Worm (Caenorhabditis elegans): ENCODE results near the gene lgc-21.

The lgc-21 gene

ce11 chrX:14084230-14084629 is 16.4 kb upstream of the lgc-21 start, which contains the start of gene C33G3.6:
Gene C33G3.6 (minus strand): TSS chrX:14084330.
- TF ChIP-seq fos-1 (tag; optimal IDR thresholded peaks at IDR 0.05) (no peak), unc-86 (tag; optimal IDR thresholded peaks at IDR 0.05) (no peak), pag-3 (tag; optimal IDR thresholded peaks at IDR 0.05; ENCODE audit: borderline replicate concordance, insufficient read depth) (no peak), ama-1 (optimal IDR thresholded peaks at IDR 0.05) (no peak), nhr-19 (GFP tag; conservative IDR thresholded peaks at IDR 0.05) (no peak), ztf-11 (tag; optimal IDR thresholded peaks at IDR 0.05) (no peak), nhr-28 (tag; optimal IDR thresholded peaks at IDR 0.05) (no peak), sptf-1 (tag; optimal IDR thresholded peaks at IDR 0.05) (no peak), nhr-237 (tag; optimal IDR thresholded peaks at IDR 0.05) (no peak)

ce11 chrX:14078574-14078973 is 10.8 kb upstream of the lgc-21 start, which contains the start of gene C33G3.5:
Gene C33G3.5 (minus strand): TSS chrX:14078674.
- TF ChIP-seq ets-5 (GFP tag; IDR thresholded peaks at IDR 0.05) (no peak), lin-39 (tag; optimal IDR thresholded peaks at IDR 0.05) (no peak), ceh-88 (GFP tag; IDR thresholded peaks at IDR 0.05) (no peak), nhr-20 (tag; optimal IDR thresholded peaks at IDR 0.05) (no peak), dsc-1 (tag; optimal IDR thresholded peaks at IDR 0.05) (no peak)

- TF ChIP-seq grh-1 (GFP tag; IDR thresholded peaks at IDR 0.05), result no peak
- TF ChIP-seq lin-35 (GFP tag; optimal IDR thresholded peaks at IDR 0.05), result peak in 1 of 2 experiments; percentile 6
- TF ChIP-seq pqm-1 (tag; optimal IDR thresholded peaks at IDR 0.05), result no peak
- peak; percentile 78 for TF ChIP-seq elt-2 (tag; optimal IDR thresholded peaks at IDR 0.05)
- no peak for TF ChIP-seq efl-3 (GFP tag; optimal IDR thresholded peaks at IDR 0.05)
- no peak for TF ChIP-seq egl-13 (tag; optimal IDR thresholded peaks at IDR 0.05)
- TF ChIP-seq ceh-88 (GFP tag; IDR thresholded peaks at IDR 0.05), result no peak
- TF ChIP-seq swsn-7 (tag; optimal IDR thresholded peaks at IDR 0.05), result no peak
- TF ChIP-seq unc-98 (GFP tag; IDR thresholded peaks at IDR 0.05), result no peak
- no peak for TF ChIP-seq sup-37 (GFP tag; optimal IDR thresholded peaks at IDR 0.05)
- no peak for TF ChIP-seq tbx-2 (tag; optimal IDR thresholded peaks at IDR 0.05)
These were observed 3.2 kb upstream of the lgc-21 start, which contains the start of gene C33G3.4 for ce11 chrX:14070950-14071349. Gene C33G3.4 (plus strand): TSS chrX:14071162.

ce11 chrX:14069528-14069927 is 1.7 kb upstream of the lgc-21 start:
- no peak for TF ChIP-seq jun-1 (tag; optimal IDR thresholded peaks at IDR 0.05)
- peak; percentile 98 for TF ChIP-seq blmp-1 (tag; optimal IDR thresholded peaks at IDR 0.05)

- peak; percentile 80 for TF ChIP-seq nhr-77 (tag; optimal IDR thresholded peaks at IDR 0.05)
- TF ChIP-seq ztf-11 (tag; optimal IDR thresholded peaks at IDR 0.05), result peak in 1 of 2 experiments; percentile 29
- TF ChIP-seq skn-1 (tag; optimal IDR thresholded peaks at IDR 0.05), result peak; percentile 62
- peak; percentile 50 for TF ChIP-seq isw-1 (GFP tag; IDR thresholded peaks at IDR 0.05)
- TF ChIP-seq aha-1 (tag; optimal IDR thresholded peaks at IDR 0.05), result peak; percentile 9
- TF ChIP-seq pqm-1 (tag; optimal IDR thresholded peaks at IDR 0.05), result no peak
- TF ChIP-seq mep-1 (tag; optimal IDR thresholded peaks at IDR 0.05), result peak; percentile 90
- peak; percentile 82 for TF ChIP-seq aly-2 (tag; optimal IDR thresholded peaks at IDR 0.05)
- no peak for TF ChIP-seq lin-15B (tag; optimal IDR thresholded peaks at IDR 0.05)
- TF ChIP-seq xbp-1 (tag; optimal IDR thresholded peaks at IDR 0.05), result peak; percentile 88
- TF ChIP-seq egl-27 (tag; optimal IDR thresholded peaks at IDR 0.05), result peak; percentile 33 to 56
- no peak for TF ChIP-seq mef-2 (tag; optimal IDR thresholded peaks at IDR 0.05)
- TF ChIP-seq dpl-1 (GFP tag; optimal IDR thresholded peaks at IDR 0.05), result peak in 2 of 3 experiments; percentile 37 to 49
- TF ChIP-seq sptf-1 (tag; optimal IDR thresholded peaks at IDR 0.05), result no peak
- TF ChIP-seq unc-30 (tag; optimal IDR thresholded peaks at IDR 0.05), result no peak
- TF ChIP-seq nhr-11 (tag; optimal IDR thresholded peaks at IDR 0.05), result peak; percentile 44
- no peak for TF ChIP-seq nhr-84 (tag; optimal IDR thresholded peaks at IDR 0.05)
- TF ChIP-seq sup-37 (GFP tag; optimal IDR thresholded peaks at IDR 0.05), result peak; percentile 75
- peak in 2 of 6 experiments; percentile 36 to 60 for TF ChIP-seq elt-3 (tag; optimal IDR thresholded peaks at IDR 0.05)
- 0 out of 2 replicates have a peak, but pooled peaks have one; percentile 44 for TF ChIP-seq mab-9 (GFP tag; IDR thresholded peaks at IDR 0.05)
- TF ChIP-seq unc-86 (tag; optimal IDR thresholded peaks at IDR 0.05), result peak; percentile 75
- peak; percentile 89 for TF ChIP-seq tbx-2 (tag; optimal IDR thresholded peaks at IDR 0.05)
- TF ChIP-seq fkh-10 (GFP tag; optimal IDR thresholded peaks at IDR 0.05), result peak; percentile 74
- peak; percentile 76 for TF ChIP-seq lin-13 (GFP tag; optimal IDR thresholded peaks at IDR 0.05)
- no peak for TF ChIP-seq unc-62 (GFP tag; optimal IDR thresholded peaks at IDR 0.05)
- peak; percentile 28 for TF ChIP-seq sox-4 (tag; optimal IDR thresholded peaks at IDR 0.05)
- TF ChIP-seq zag-1 (tag; optimal IDR thresholded peaks at IDR 0.05), result peak; percentile 64
These were observed 4.0 kb downstream of the lgc-21 start for ce11 chrX:14063830-14064229.
